Worm (Caenorhabditis elegans) whole organism, young adult: ENCODE results near the gene sek-3.

Experiments
- B0019.2 ChIP-seq: fragments of 200-800 bp; sonication (Bioruptor generic); conservative IDR thresholded peaks from 2 replicates; pipeline ENCODE4 v1.3.6; 2022; ENCODE audit warnings: missing genetic modification reagents, missing genetic modification characterization, missing compliant biosample characterization
- B0261.1 ChIP-seq: sonication (generic microtip); optimal IDR thresholded peaks from 2 replicates; lab custom pipeline; 2016; ENCODE audit warnings: mild to moderate bottlenecking, missing genetic modification characterization, moderate library complexity, missing compliant biosample characterization
- C17E4.6 ChIP-seq: fragments of 200-800 bp; sonication (Bioruptor generic); IDR thresholded peaks from 2 replicates; pipeline ENCODE4 v1.3.6; 2022; ENCODE audit warnings: missing genetic modification reagents, missing genetic modification characterization, missing compliant biosample characterization
- D2030.7 ChIP-seq: fragments of 200-800 bp; sonication (Bioruptor generic); IDR thresholded peaks from 2 replicates; pipeline ENCODE4 v1.3.6; 2022; ENCODE audit warnings: missing genetic modification reagents, missing genetic modification characterization, missing compliant biosample characterization
- F22D6.2 ChIP-seq: sonication (generic microtip); optimal IDR thresholded peaks from 2 replicates; lab custom pipeline; 2016; ENCODE audit warnings: mild to moderate bottlenecking, missing genetic modification characterization, missing compliant biosample characterization
- F49E8.2 ChIP-seq: sonication (generic microtip); optimal IDR thresholded peaks from 3 replicates; lab custom pipeline; 2017; ENCODE audit warnings: missing genetic modification characterization, mild to moderate bottlenecking, missing compliant biosample characterization, antibody characterized with exemption, moderate library complexity; ENCODE audit not compliant: insufficient read depth
- F57C9.4 ChIP-seq: sonication (generic microtip); optimal IDR thresholded peaks from 2 replicates; lab custom pipeline; 2017; ENCODE audit warnings: mild to moderate bottlenecking, missing genetic modification characterization, missing compliant biosample characterization
- K12H6.12 ChIP-seq: fragments of 200-800 bp; sonication (Bioruptor generic); optimal IDR thresholded peaks from 2 replicates; lab custom pipeline; 2018; ENCODE audit warnings: mild to moderate bottlenecking, missing genetic modification characterization, missing compliant biosample characterization
- T26A5.8 ChIP-seq: sonication (generic microtip); optimal IDR thresholded peaks from 2 replicates; lab custom pipeline; 2016; ENCODE audit warnings: missing genetic modification characterization, missing compliant biosample characterization
- ZK185.1 ChIP-seq: sonication (generic microtip); optimal IDR thresholded peaks from 2 replicates; lab custom pipeline; 2016; ENCODE audit warnings: mild to moderate bottlenecking, missing genetic modification characterization, missing compliant biosample characterization; ENCODE audit not compliant: poor library complexity, severe bottlenecking
- akir-1 ChIP-seq: fragments of 200-800 bp; sonication (Bioruptor generic); optimal IDR thresholded peaks from 2 replicates; lab custom pipeline; 2018; ENCODE audit warnings: mild to moderate bottlenecking, missing genetic modification characterization, moderate library complexity, missing compliant biosample characterization
- ccch-3 ChIP-seq: fragments of 200-800 bp; sonication (Bioruptor generic); optimal IDR thresholded peaks from 2 replicates; lab custom pipeline; 2018; ENCODE audit warnings: mild to moderate bottlenecking, missing genetic modification characterization, missing compliant biosample characterization
- ceh-40 ChIP-seq: fragments of 200-800 bp; sonication (Bioruptor generic); IDR thresholded peaks from 2 replicates; pipeline ENCODE4 v1.3.6; 2022; ENCODE audit warnings: missing genetic modification characterization, missing compliant biosample characterization
- dpff-1 ChIP-seq: sonication (generic microtip); optimal IDR thresholded peaks from 2 replicates; lab custom pipeline; 2017; ENCODE audit warnings: mild to moderate bottlenecking, missing genetic modification characterization, missing compliant biosample characterization
- egl-18 ChIP-seq: fragments of 200-800 bp; sonication (Bioruptor generic); IDR thresholded peaks from 2 replicates; pipeline ENCODE4 v1.3.6; 2022; ENCODE audit warnings: missing genetic modification reagents, missing genetic modification characterization, missing compliant biosample characterization
- egl-44 ChIP-seq: fragments of 200-800 bp; sonication (Bioruptor generic); IDR thresholded peaks from 2 replicates; pipeline ENCODE4 v1.3.6; 2022; ENCODE audit warnings: missing genetic modification reagents, missing genetic modification characterization, missing compliant biosample characterization
- egrh-3 ChIP-seq: fragments of 200-800 bp; sonication (Bioruptor generic); IDR thresholded peaks from 2 replicates; pipeline ENCODE4 v1.3.6; 2022; ENCODE audit warnings: missing genetic modification reagents, missing genetic modification characterization, missing compliant biosample characterization
- hlh-26 ChIP-seq: fragments of 200-800 bp; sonication (Bioruptor generic); conservative IDR thresholded peaks from 2 replicates; pipeline ENCODE4 v1.3.6; 2022; ENCODE audit warnings: missing genetic modification reagents, missing genetic modification characterization, missing compliant biosample characterization
- hsf-1 ChIP-seq: fragments of 200-800 bp; sonication (Bioruptor generic); IDR thresholded peaks from 2 replicates; pipeline ENCODE4 v1.3.6; 2022; ENCODE audit warnings: missing genetic modification reagents, missing genetic modification characterization, missing compliant biosample characterization
- let-607 ChIP-seq, 2 experiments: fragments of 200-800 bp in 1 of 2; sonication (Bioruptor generic) in 1 of 2; sonication (generic microtip) in 1 of 2; optimal IDR thresholded peaks; 2 replicates each; lab custom pipeline; 2016 to 2018; ENCODE audit warnings: mild to moderate bottlenecking in 2 of 2, missing compliant biosample characterization in 2 of 2, missing genetic modification characterization in 2 of 2, moderate library complexity in 2 of 2, missing genotype in 1 of 2
- madf-6 ChIP-seq: fragments of 200-800 bp; sonication (Bioruptor generic); IDR thresholded peaks from 2 replicates; pipeline ENCODE4 v1.3.6; 2022; ENCODE audit warnings: missing genetic modification reagents, missing genetic modification characterization, missing compliant biosample characterization
- mcd-1 ChIP-seq: fragments of 200-800 bp; sonication (Bioruptor generic); IDR thresholded peaks from 2 replicates; pipeline ENCODE4 v1.3.6; 2022; ENCODE audit warnings: missing genetic modification reagents, missing genetic modification characterization, missing compliant biosample characterization
- nfya-2 ChIP-seq: fragments of 200-800 bp; sonication (Bioruptor generic); IDR thresholded peaks from 2 replicates; pipeline ENCODE4 v1.3.6; 2022; ENCODE audit warnings: missing genetic modification reagents, missing genetic modification characterization, missing compliant biosample characterization
- nhr-120 ChIP-seq: fragments of 200-800 bp; sonication (Bioruptor generic); IDR thresholded peaks from 2 replicates; pipeline ENCODE4 v1.3.6; 2022; ENCODE audit warnings: missing genetic modification characterization, missing compliant biosample characterization
- nhr-80 ChIP-seq: sonication (generic microtip); optimal IDR thresholded peaks from 2 replicates; lab custom pipeline; 2016; ENCODE audit warnings: missing genetic modification characterization, missing compliant biosample characterization
- rec-8 ChIP-seq, 2 experiments: sonication (generic microtip); optimal IDR thresholded peaks; 2 replicates each; lab custom pipeline; 2016; ENCODE audit warnings: mild to moderate bottlenecking in 2 of 2, missing genetic modification characterization in 2 of 2, missing genetic modification reagents in 2 of 2, missing genotype in 2 of 2, missing biosample characterization in 1 of 2, missing compliant biosample characterization in 1 of 2, moderate library complexity in 1 of 2
- sea-2 ChIP-seq: fragments of 200-800 bp; sonication (Bioruptor generic); IDR thresholded peaks from 2 replicates; pipeline ENCODE4 v1.3.6; 2022; ENCODE audit warnings: missing genetic modification characterization, missing compliant biosample characterization
- snpc-1.1 ChIP-seq: sonication (generic microtip); optimal IDR thresholded peaks from 2 replicates; lab custom pipeline; 2017; ENCODE audit warnings: missing genetic modification characterization, mild to moderate bottlenecking, missing compliant biosample characterization, antibody characterized with exemption, moderate library complexity, missing genotype, missing genetic modification reagents; ENCODE audit not compliant: insufficient read depth
- snpc-3.4 ChIP-seq: sonication (generic microtip); optimal IDR thresholded peaks from 2 replicates; lab custom pipeline; 2017; ENCODE audit warnings: missing genetic modification characterization, mild to moderate bottlenecking, missing compliant biosample characterization, antibody characterized with exemption, moderate library complexity, missing genotype, missing genetic modification reagents
- snpc-4 ChIP-seq, 5 experiments: fragments of 150-350 bp in 1 of 5; sonication (generic microtip) in 4 of 5; optimal IDR thresholded peaks; 2 replicates each; lab custom pipeline; 2014 to 2018; ENCODE audit warnings: missing genetic modification characterization in 5 of 5, missing biosample characterization in 3 of 5, antibody characterized with exemption in 2 of 5, mild to moderate bottlenecking in 2 of 5, missing compliant biosample characterization in 2 of 5, missing genotype in 2 of 5, moderate library complexity in 2 of 5, missing genetic modification reagents in 1 of 5
- tbx-9 ChIP-seq: sonication (generic microtip); optimal IDR thresholded peaks from 2 replicates; lab custom pipeline; 2016; ENCODE audit warnings: borderline replicate concordance, missing genetic modification characterization, inconsistent platforms, missing compliant biosample characterization
- unc-62 ChIP-seq: fragments of 150-350 bp; optimal IDR thresholded peaks from 2 replicates; lab custom pipeline; 2014; ENCODE audit warnings: missing biosample characterization, missing genetic modification reagents, missing genetic modification characterization
- zfh-2 ChIP-seq: fragments of 200-800 bp; sonication (Bioruptor generic); conservative IDR thresholded peaks from 2 replicates; pipeline ENCODE4 v1.3.6; 2022; ENCODE audit warnings: missing genetic modification reagents, missing genetic modification characterization, missing compliant biosample characterization
- zim-3 ChIP-seq: sonication (generic microtip); optimal IDR thresholded peaks from 2 replicates; lab custom pipeline; 2017; ENCODE audit warnings: mild to moderate bottlenecking, missing genetic modification characterization, moderate library complexity, missing compliant biosample characterization
- ztf-22 ChIP-seq: fragments of 200-800 bp; sonication (Bioruptor generic); optimal IDR thresholded peaks from 2 replicates; lab custom pipeline; 2018; ENCODE audit warnings: mild to moderate bottlenecking, missing genetic modification characterization, moderate library complexity, missing compliant biosample characterization
- ztf-3 ChIP-seq: fragments of 200-800 bp; sonication (Bioruptor generic); optimal IDR thresholded peaks from 2 replicates; lab custom pipeline; 2018; ENCODE audit warnings: mild to moderate bottlenecking, missing genetic modification characterization, missing compliant biosample characterization
- ztf-6 ChIP-seq: fragments of 200-800 bp; sonication (Bioruptor generic); IDR thresholded peaks from 2 replicates; pipeline ENCODE4 v1.3.6; 2022; ENCODE audit warnings: missing genetic modification reagents, missing genetic modification characterization, missing compliant biosample characterization

Gene sek-3

ce11 chrX:4971427-4971826, 46.3 kb upstream of the sek-3 start (continued):
- TF ChIP-seq rec-8 (tag; optimal IDR thresholded peaks at IDR 0.05; lab: Kevin White, UChicago) = no peak
- TF ChIP-seq K12H6.12 (tag; lab: Kevin White, UChicago) = no peak
- TF ChIP-seq akir-1 (GFP tag; lab: Kevin White, UChicago) = no peak
- TF ChIP-seq snpc-3.4 (tag; lab: Kevin White, UChicago) = no peak
- no peak for TF ChIP-seq C17E4.6 (GFP tag; lab: Robert Waterston, UW)
- TF ChIP-seq egrh-3 = no peak
- no peak for TF ChIP-seq D2030.7
- no peak for TF ChIP-seq tbx-9 (tag; lab: Kevin White, UChicago)
- no peak for TF ChIP-seq snpc-1.1
- TF ChIP-seq snpc-4 (GFP tag; optimal IDR thresholded peaks at IDR 0.05; lab: Kevin White, UChicago) = no peak
- no peak for TF ChIP-seq snpc-4 (tag; optimal IDR thresholded peaks at IDR 0.05; lab: Kevin White, UChicago)
- no peak for TF ChIP-seq dpff-1
- TF ChIP-seq ztf-22 (GFP tag; lab: Kevin White, UChicago) = no peak
- no peak for TF ChIP-seq nhr-120
- TF ChIP-seq ztf-6 (GFP tag; lab: Robert Waterston, UW) = peak; percentile 41; the same call in 1 of the 2 replicates
- TF ChIP-seq ccch-3 (GFP tag; lab: Kevin White, UChicago) = no peak
- TF ChIP-seq ztf-3 (GFP tag; lab: Kevin White, UChicago) = no peak
- no peak for TF ChIP-seq nfya-2 (GFP tag; lab: Robert Waterston, UW)
- TF ChIP-seq B0261.1 = no peak
- no peak for TF ChIP-seq egl-44 (GFP tag; lab: Robert Waterston, UW)
- TF ChIP-seq mcd-1 (GFP tag; lab: Robert Waterston, UW) = peak; percentile 40
- TF ChIP-seq T26A5.8 (tag; lab: Kevin White, UChicago) = no peak
- no peak for TF ChIP-seq ZK185.1 (tag; lab: Kevin White, UChicago)
- TF ChIP-seq F49E8.2 (tag; lab: Kevin White, UChicago) = no peak
- no peak for TF ChIP-seq B0019.2 (GFP tag; lab: Robert Waterston, UW)
- TF ChIP-seq hlh-26 (GFP tag; lab: Robert Waterston, UW) = no peak

- TF ChIP-seq hsf-1 (GFP tag; lab: Robert Waterston, UW) = peak; percentile 67; the same call in 1 of the 2 replicates
- no peak for TF ChIP-seq snpc-3.4 (tag; lab: Kevin White, UChicago)
- no peak for TF ChIP-seq zim-3 (tag; lab: Kevin White, UChicago)
- 0 out of 2 replicates have a peak, but pooled peaks have one; percentile 6 for TF ChIP-seq madf-6 (GFP tag; lab: Robert Waterston, UW)
- no peak for TF ChIP-seq egl-18 (GFP tag; lab: Robert Waterston, UW)
- no peak for TF ChIP-seq sea-2 (GFP tag; lab: Robert Waterston, UW)
- TF ChIP-seq zfh-2 (GFP tag; lab: Robert Waterston, UW) = 0 out of 2 replicates have a peak, but pooled peaks have one; percentile 21
- TF ChIP-seq F22D6.2 (tag; lab: Kevin White, UChicago) = no peak
- no peak for TF ChIP-seq F57C9.4 (tag; lab: Kevin White, UChicago)
- no peak for TF ChIP-seq D2030.7
Observed at ce11 chrX:4972039-4972581, 45.6 kb upstream of the sek-3 start.

- TF ChIP-seq unc-62 (GFP tag; lab: Kevin White, UChicago) = peak; percentile 41
- no peak for TF ChIP-seq egl-18 (GFP tag; lab: Robert Waterston, UW)
- peak; percentile 90 for TF ChIP-seq let-607 (tag; optimal IDR thresholded peaks at IDR 0.05; lab: Kevin White, UChicago)
- TF ChIP-seq ceh-40 (GFP tag; lab: Robert Waterston, UW) = no peak
- TF ChIP-seq nhr-80 (tag; lab: Kevin White, UChicago) = peak; percentile 84
Observed at ce11 chrX:4974486-4974885, 43.2 kb upstream of the sek-3 start.
